Fruit fly (Drosophila melanogaster): ENCODE results near the gene CG7950.

DNA sequence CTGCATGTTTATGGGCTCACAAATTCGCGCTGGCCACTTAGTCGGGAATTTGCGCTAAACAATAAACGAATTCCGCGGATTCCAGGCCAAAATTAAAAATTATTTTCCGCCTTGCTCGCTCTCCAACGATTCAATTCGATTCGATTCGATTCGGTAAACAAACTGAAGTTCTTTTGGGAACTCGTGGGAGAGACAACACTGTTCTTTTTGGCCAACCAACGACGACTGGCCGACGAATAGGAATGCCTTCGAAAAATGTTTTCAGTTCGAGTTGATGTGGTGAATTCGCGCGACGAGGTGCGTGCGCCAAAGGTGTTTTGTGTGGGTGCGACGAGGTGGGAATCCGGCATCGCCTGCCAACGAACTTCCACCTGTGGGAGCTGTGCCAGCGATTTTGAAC, 4.7 kb upstream of the CG7950 start, which contains the start of gene CG15528:
- TF ChIP-seq CTCF (optimal IDR thresholded peaks at IDR 0.05) (no peak), CG8478 (optimal IDR thresholded peaks at IDR 0.05) (no peak)
